Worm (Caenorhabditis elegans) whole organism, early embryonic: Measurements from ENCODE around the gene clc-7.

Experiments
- B0310.2 ChIP-seq: sonication (generic microtip); optimal IDR thresholded peaks from 2 replicates; lab custom pipeline; 2016; ENCODE audit warnings: mild to moderate bottlenecking, missing genetic modification characterization, missing compliant biosample characterization
- ama-1 ChIP-seq: fragments of 150-350 bp; optimal IDR thresholded peaks from 2 replicates; lab custom pipeline; 2014
- ceh-13 ChIP-seq: fragments of 200-800 bp; sonication (Bioruptor generic); optimal IDR thresholded peaks from 2 replicates; lab custom pipeline; 2018; ENCODE audit warnings: mild to moderate bottlenecking, missing genetic modification characterization, missing compliant biosample characterization
- ceh-36 ChIP-seq: sonication (generic microtip); optimal IDR thresholded peaks from 2 replicates; lab custom pipeline; 2016; ENCODE audit warnings: missing genetic modification characterization, inconsistent platforms, missing compliant biosample characterization
- flt-1 ChIP-seq: fragments of 200-800 bp; sonication (Bioruptor generic); IDR thresholded peaks from 2 replicates; pipeline ENCODE4 v1.3.6; 2022; ENCODE audit warnings: missing genetic modification characterization, missing compliant biosample characterization
- hnd-1 ChIP-seq: sonication (generic microtip); optimal IDR thresholded peaks from 2 replicates; lab custom pipeline; 2016; ENCODE audit warnings: missing genetic modification characterization, missing compliant biosample characterization
- scrt-1 ChIP-seq: fragments of 200-800 bp; sonication (Bioruptor generic); IDR thresholded peaks from 2 replicates; pipeline ENCODE4 v1.3.6; 2022; ENCODE audit warnings: missing genetic modification characterization, missing compliant biosample characterization

- TF ChIP-seq ceh-36 (tag; lab: Kevin White, UChicago), result no peak
- no peak for TF ChIP-seq hnd-1 (tag; lab: Kevin White, UChicago)
- TF ChIP-seq ama-1 (lab: Kevin White, UChicago), result no peak
- no peak for TF ChIP-seq B0310.2 (tag; lab: Kevin White, UChicago)
- TF ChIP-seq ceh-13 (GFP tag; lab: Kevin White, UChicago), result no peak
- no peak for TF ChIP-seq flt-1 (GFP tag; lab: Robert Waterston, UW)
- no peak for TF ChIP-seq scrt-1 (GFP tag; lab: Robert Waterston, UW)
Measured at ce11 chrX:5098935-5099334, 31.0 kb downstream of the clc-7 start.
